Fruit fly (Drosophila melanogaster) whole organism, prepupa: ENCODE results near the gene Flacc.

Experiments used
- CG10669 ChIP-seq: fragments of 200-800 bp; sonication (Bioruptor generic); optimal IDR thresholded peaks from 3 replicates; lab custom pipeline; 2018; ENCODE audit warnings: missing biosample characterization, mild to moderate bottlenecking, missing genetic modification characterization, moderate library complexity
- CG3919 ChIP-seq: fragments of 200-800 bp; sonication (Bioruptor generic); optimal IDR thresholded peaks from 3 replicates; lab custom pipeline; 2016; ENCODE audit warnings: missing biosample characterization, missing genetic modification characterization
- CG6792 ChIP-seq: fragments of 200-800 bp; sonication (Bioruptor generic); optimal IDR thresholded peaks from 3 replicates; lab custom pipeline; 2016; ENCODE audit warnings: missing biosample characterization, missing genetic modification characterization
- CG6808 ChIP-seq: fragments of 200-800 bp; sonication (Bioruptor generic); optimal IDR thresholded peaks from 3 replicates; lab custom pipeline; 2017; ENCODE audit warnings: missing biosample characterization, missing genetic modification characterization, mild to moderate bottlenecking, moderate library complexity, missing genetic modification reagents
- Ets96B ChIP-seq: fragments of 200-800 bp; optimal IDR thresholded peaks from 2 replicates; lab custom pipeline; 2019; ENCODE audit warnings: missing biosample characterization, mild to moderate bottlenecking, missing genetic modification characterization, moderate library complexity
- Sox102F ChIP-seq: fragments of 200-800 bp; sonication (Bioruptor generic); optimal IDR thresholded peaks from 2 replicates; lab custom pipeline; 2016; ENCODE audit warnings: missing biosample characterization, mild to moderate bottlenecking, missing genetic modification characterization
- Sox15 ChIP-seq: fragments of 200-800 bp; sonication (Bioruptor generic); optimal IDR thresholded peaks from 3 replicates; lab custom pipeline; 2016; ENCODE audit warnings: missing biosample characterization, missing genetic modification characterization
- achi ChIP-seq: fragments of 200-800 bp; sonication (Bioruptor generic); optimal IDR thresholded peaks from 3 replicates; lab custom pipeline; 2016; ENCODE audit warnings: missing biosample characterization, missing genetic modification characterization
- acj6 ChIP-seq: fragments of 200-800 bp; sonication (Bioruptor generic); optimal IDR thresholded peaks from 3 replicates; lab custom pipeline; 2016; ENCODE audit warnings: missing biosample characterization, missing genetic modification characterization
- ss ChIP-seq, 2 experiments: fragments of 200-800 bp; sonication (Bioruptor generic); optimal IDR thresholded peaks; 2 replicates in 1 of 2; 3 replicates in 1 of 2; lab custom pipeline; 2017 to 2018; ENCODE audit warnings: mild to moderate bottlenecking in 2 of 2, missing biosample characterization in 2 of 2, missing genetic modification characterization in 2 of 2, moderate library complexity in 1 of 2

dm6 chrX:18868142-18868541 is 25.3 kb downstream of the Flacc start:
- no peak for TF ChIP-seq Sox15 (GFP tag; lab: Kevin White, UChicago)
- TF ChIP-seq acj6 (GFP tag; lab: Kevin White, UChicago), result no peak
- no peak for TF ChIP-seq achi (GFP tag; lab: Kevin White, UChicago)
- TF ChIP-seq CG6792, result no peak
- TF ChIP-seq Ets96B (tag; lab: Kevin White, UChicago), result no peak
- no peak for TF ChIP-seq CG3919
- peak in 1 of 2 experiments; percentile 31 for TF ChIP-seq ss (GFP tag; optimal IDR thresholded peaks at IDR 0.05; lab: Kevin White, UChicago)
- no peak for TF ChIP-seq CG6808 (GFP tag; lab: Kevin White, UChicago)
- TF ChIP-seq CG10669 (GFP tag; lab: Kevin White, UChicago), result no peak
- TF ChIP-seq Sox102F (GFP tag; lab: Kevin White, UChicago), result no peak
